Fruit fly (Drosophila melanogaster) whole organism: ENCODE results near the gene fz4.

Experiments used
- CG8478 ChIP-seq: fragments of >200 bp; optimal IDR thresholded peaks from 2 replicates; lab custom pipeline; 2018; ENCODE audit warnings: inconsistent platforms
- Dll ChIP-seq: fragments of >200 bp; optimal IDR thresholded peaks from 2 replicates; lab custom pipeline; 2017
- EcR ChIP-seq, 2 experiments: fragments of >200 bp; optimal IDR thresholded peaks; 2 replicates each; lab custom pipeline; 2017; ENCODE audit warnings: missing biosample characterization in 2 of 2, missing genetic modification characterization in 2 of 2, missing genetic modification reagents in 2 of 2
- pan ChIP-seq: fragments of >200 bp; optimal IDR thresholded peaks from 2 replicates; lab custom pipeline; 2017
- psq ChIP-seq: fragments of >200 bp; optimal IDR thresholded peaks from 2 replicates; lab custom pipeline; 2017
- usp ChIP-seq: fragments of >200 bp; optimal IDR thresholded peaks from 2 replicates; lab custom pipeline; 2017; ENCODE audit warnings: missing biosample characterization, missing genetic modification characterization, mixed read lengths

Gene fz4

dm6 chrX:7110890-7111289, 769 bp upstream of the fz4 start:
- no peak for TF ChIP-seq pan (lab: Kevin White, UChicago)
- TF ChIP-seq EcR (GFP tag; optimal IDR thresholded peaks at IDR 0.05; lab: Kevin White, UChicago): no peak
- no peak for TF ChIP-seq psq (lab: Kevin White, UChicago)

- TF ChIP-seq Dll: no peak
Observed at dm6 chrX:7105533-7105932, 4.6 kb downstream of the fz4 start.

- TF ChIP-seq psq (lab: Kevin White, UChicago): no peak
- TF ChIP-seq pan (lab: Kevin White, UChicago): no peak
- no peak for TF ChIP-seq usp (GFP tag; lab: Kevin White, UChicago)
- no peak for TF ChIP-seq CG8478 (lab: Kevin White, UChicago)
- no peak for TF ChIP-seq EcR (GFP tag; optimal IDR thresholded peaks at IDR 0.05; lab: Kevin White, UChicago)
Observed at dm6 chrX:7104400-7105068, 5.6 kb downstream of the fz4 start, which contains the start of the genes CG4617 and CG8300. Gene CG4617 (minus strand): TSS chrX:7104491. Gene CG8300 (plus strand): TSS chrX:7104885.

dm6 chrX:7102013-7102520, 8.1 kb downstream of the fz4 start, which contains the start of gene CG4615:
Gene CG4615 (minus strand): TSS chrX:7102300.
- no peak for TF ChIP-seq EcR (GFP tag; optimal IDR thresholded peaks at IDR 0.05; lab: Kevin White, UChicago)

- TF ChIP-seq Dll: no peak
- TF ChIP-seq pan (lab: Kevin White, UChicago): no peak
- TF ChIP-seq usp (GFP tag; lab: Kevin White, UChicago): no peak
- TF ChIP-seq CG8478 (lab: Kevin White, UChicago): no peak
- TF ChIP-seq psq (lab: Kevin White, UChicago): no peak
- no peak for TF ChIP-seq EcR (GFP tag; optimal IDR thresholded peaks at IDR 0.05; lab: Kevin White, UChicago)
Observed at dm6 chrX:7101302-7102012, 8.7 kb downstream of the fz4 start.

dm6 chrX:7100689-7101088, 9.4 kb downstream of the fz4 start:
- no peak for TF ChIP-seq Dll
- TF ChIP-seq psq (lab: Kevin White, UChicago): no peak
- no peak for TF ChIP-seq CG8478 (lab: Kevin White, UChicago)
- TF ChIP-seq usp (GFP tag; lab: Kevin White, UChicago): no peak
- TF ChIP-seq EcR (GFP tag; optimal IDR thresholded peaks at IDR 0.05; lab: Kevin White, UChicago): no peak
- TF ChIP-seq pan (lab: Kevin White, UChicago): no peak

- TF ChIP-seq psq (lab: Kevin White, UChicago) (no peak), CG8478 (lab: Kevin White, UChicago) (no peak), pan (lab: Kevin White, UChicago) (no peak), usp (GFP tag; lab: Kevin White, UChicago) (no peak), EcR (GFP tag; optimal IDR thresholded peaks at IDR 0.05; lab: Kevin White, UChicago) (no peak), Dll (no peak)
Observed at dm6 chrX:7097859-7098303, 12.2 kb downstream of the fz4 start, which contains the start of gene Sxl. Gene Sxl (minus strand): TSS chrX:7098053.

- TF ChIP-seq usp (GFP tag; lab: Kevin White, UChicago) (no peak), EcR (GFP tag; optimal IDR thresholded peaks at IDR 0.05; lab: Kevin White, UChicago) (no peak), Dll (no peak), psq (lab: Kevin White, UChicago) (no peak), pan (lab: Kevin White, UChicago) (no peak), CG8478 (lab: Kevin White, UChicago) (no peak)
Observed at dm6 chrX:7097071-7097858, 12.9 kb downstream of the fz4 start.

dm6 chrX:7096495-7096995, 13.6 kb downstream of the fz4 start:
- TF ChIP-seq usp (GFP tag; lab: Kevin White, UChicago) (no peak), psq (lab: Kevin White, UChicago) (no peak), pan (lab: Kevin White, UChicago) (no peak), CG8478 (lab: Kevin White, UChicago) (no peak), EcR (GFP tag; optimal IDR thresholded peaks at IDR 0.05; lab: Kevin White, UChicago) (no peak), Dll (no peak)

- TF ChIP-seq psq (lab: Kevin White, UChicago): no peak
- no peak for TF ChIP-seq pan (lab: Kevin White, UChicago)
- TF ChIP-seq EcR (GFP tag; optimal IDR thresholded peaks at IDR 0.05; lab: Kevin White, UChicago): peak in 1 of 2 experiments; percentile 64
- no peak for TF ChIP-seq Dll
- TF ChIP-seq usp (GFP tag; lab: Kevin White, UChicago): no peak
Observed at dm6 chrX:7095912-7096494, 14.1 kb downstream of the fz4 start.

- TF ChIP-seq EcR (GFP tag; optimal IDR thresholded peaks at IDR 0.05; lab: Kevin White, UChicago): no peak
- no peak for TF ChIP-seq CG8478 (lab: Kevin White, UChicago)
- TF ChIP-seq Dll: no peak
- TF ChIP-seq usp (GFP tag; lab: Kevin White, UChicago): no peak
Observed at dm6 chrX:7095292-7095911, 14.7 kb downstream of the fz4 start.
